Fruit fly (Drosophila melanogaster) S2 (cell line): ENCODE data around the gene GCS1.

Source experiments
- CG8478 ChIP-seq: fragments of >200 bp; optimal IDR thresholded peaks from 2 replicates; lab custom pipeline; 2018
- CTCF ChIP-seq, 2 experiments: fragments of >200 bp; optimal IDR thresholded peaks; 2 replicates each; lab custom pipeline; 2018

DNA sequence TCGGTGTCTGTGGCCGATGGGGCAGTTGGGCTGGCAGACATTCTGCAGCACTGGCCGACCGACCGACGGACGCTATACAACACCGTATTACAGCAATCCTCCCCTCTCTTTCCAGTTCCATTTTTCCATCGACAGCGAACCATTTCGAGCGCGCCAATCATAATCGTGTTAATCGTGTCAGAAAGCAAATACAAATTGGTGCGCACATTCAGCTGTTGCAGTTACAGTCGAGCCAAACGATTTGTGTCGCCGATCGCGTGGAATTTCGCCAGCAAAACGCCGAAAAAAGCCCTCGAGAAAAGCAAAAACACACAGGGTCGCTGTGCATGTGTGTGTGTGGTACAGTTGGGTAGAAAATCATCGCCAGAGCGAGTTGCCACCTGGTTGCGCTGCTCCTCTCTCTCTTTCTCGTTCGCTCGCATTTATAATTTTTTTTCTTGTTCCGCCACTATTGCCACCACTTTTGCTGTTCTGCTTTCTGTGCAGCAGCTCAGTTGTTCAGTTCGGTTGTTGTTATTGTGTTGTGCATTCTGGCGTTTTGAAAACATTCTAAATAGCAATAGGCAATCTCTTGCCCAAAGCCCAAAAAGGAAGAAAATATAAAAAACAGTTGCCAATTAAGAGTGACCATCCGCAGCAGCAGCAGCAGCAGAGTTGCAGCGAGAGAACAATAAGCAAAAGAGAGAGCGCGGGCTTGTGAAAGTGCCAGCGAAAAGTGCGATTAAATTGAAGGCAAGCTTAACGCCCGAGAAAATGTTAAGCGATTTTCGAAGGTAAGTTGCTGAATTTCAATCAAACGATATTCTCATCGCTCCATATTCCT lies 2.9 kb upstream of the GCS1 start, which contains the start of gene CG1737:
- no peak for TF ChIP-seq CG8478
- TF ChIP-seq CTCF (optimal IDR thresholded peaks at IDR 0.05; lab: Kevin White, UChicago), result no peak
